Fruit fly (Drosophila melanogaster) whole organism, embryonic: ENCODE measurements around the gene CG10866.
A peak's percentile ranks its signal among the peaks of the same experiment; 100 is the strongest.

Experiments
- Abd-B ChIP-seq: fragments of 200-800 bp; sonication (Bioruptor generic); optimal IDR thresholded peaks from 2 replicates; lab custom pipeline; 2018; ENCODE audit warnings: missing biosample characterization, mild to moderate bottlenecking, missing genetic modification characterization, moderate library complexity
- Adf1 ChIP-seq: fragments of 200-800 bp; sonication (Bioruptor generic); IDR thresholded peaks from 2 replicates; pipeline ENCODE4 v1.3.6; 2022; ENCODE audit warnings: missing biosample characterization, missing genetic modification characterization
- Bgb ChIP-seq: fragments of 200-800 bp; sonication (Bioruptor generic); IDR thresholded peaks from 2 replicates; pipeline ENCODE4 v1.3.6; 2022; ENCODE audit warnings: missing biosample characterization, missing genetic modification characterization; ENCODE audit not compliant: partially characterized antibody
- CG10147 ChIP-seq: fragments of 200-800 bp; sonication (Bioruptor generic); optimal IDR thresholded peaks from 2 replicates; lab custom pipeline; 2019; ENCODE audit warnings: missing biosample characterization, mild to moderate bottlenecking, missing genetic modification characterization, moderate library complexity
- CG10267 ChIP-seq: fragments of 200-800 bp; sonication (Bioruptor generic); optimal IDR thresholded peaks from 2 replicates; lab custom pipeline; 2018; ENCODE audit warnings: missing biosample characterization, mild to moderate bottlenecking, missing genetic modification characterization, moderate library complexity
- CG10366 ChIP-seq: fragments of 200-800 bp; sonication (Bioruptor generic); IDR thresholded peaks from 2 replicates; pipeline ENCODE4 v1.3.6; 2022; ENCODE audit warnings: missing biosample characterization, missing genetic modification characterization
- CG10462 ChIP-seq: fragments of 200-800 bp; sonication (Bioruptor generic); optimal IDR thresholded peaks from 2 replicates; lab custom pipeline; 2016; ENCODE audit warnings: missing biosample characterization, missing genetic modification characterization
- CG11247 ChIP-seq: fragments of 200-800 bp; sonication (Bioruptor generic); IDR thresholded peaks from 2 replicates; pipeline ENCODE4 v1.3.6; 2022; ENCODE audit warnings: missing biosample characterization, missing genetic modification characterization
- CG11398 ChIP-seq: fragments of 200-800 bp; sonication (Bioruptor generic); optimal IDR thresholded peaks from 2 replicates; lab custom pipeline; 2016; ENCODE audit warnings: missing biosample characterization, missing genetic modification characterization
- CG12744 ChIP-seq: fragments of 200-800 bp; sonication (Bioruptor generic); optimal IDR thresholded peaks from 2 replicates; lab custom pipeline; 2016; ENCODE audit warnings: missing biosample characterization, missing genetic modification characterization
- CG14441 ChIP-seq: fragments of 200-800 bp; sonication (Bioruptor generic); IDR thresholded peaks from 2 replicates; pipeline ENCODE4 v1.3.6; 2022; ENCODE audit warnings: missing biosample characterization, missing genetic modification characterization
- CG15601 ChIP-seq: fragments of 200-800 bp; sonication (Bioruptor generic); optimal IDR thresholded peaks from 3 replicates; lab custom pipeline; 2019; ENCODE audit warnings: missing biosample characterization, mild to moderate bottlenecking, missing genetic modification characterization, moderate library complexity
- CG18011 ChIP-seq: fragments of 200-800 bp; sonication (Bioruptor generic); optimal IDR thresholded peaks from 2 replicates; lab custom pipeline; 2017; ENCODE audit warnings: missing biosample characterization, missing genetic modification characterization, mild to moderate bottlenecking, moderate library complexity, missing genotype
- CG2116 ChIP-seq: fragments of 200-800 bp; sonication (Bioruptor generic); optimal IDR thresholded peaks from 3 replicates; lab custom pipeline; 2018; ENCODE audit warnings: missing biosample characterization, mild to moderate bottlenecking, missing genetic modification characterization
- CG2678 ChIP-seq: fragments of 200-800 bp; sonication (Bioruptor generic); optimal IDR thresholded peaks from 3 replicates; lab custom pipeline; 2019; ENCODE audit warnings: missing biosample characterization, mild to moderate bottlenecking, missing genetic modification characterization, moderate library complexity
- CG2712 ChIP-seq: fragments of 200-800 bp; optimal IDR thresholded peaks from 3 replicates; lab custom pipeline; 2019; ENCODE audit warnings: missing biosample characterization, mild to moderate bottlenecking, missing genetic modification characterization, moderate library complexity
- CG34224 ChIP-seq: fragments of 200-800 bp; sonication (Bioruptor generic); IDR thresholded peaks from 3 replicates; pipeline ENCODE4 v1.3.6; 2022; ENCODE audit warnings: missing biosample characterization, missing genetic modification characterization; ENCODE audit not compliant: partially characterized antibody
- CG6791 ChIP-seq: fragments of 200-800 bp; sonication (Bioruptor generic); IDR thresholded peaks from 3 replicates; pipeline ENCODE4 v1.3.6; 2022; ENCODE audit warnings: missing biosample characterization, missing genetic modification characterization; ENCODE audit not compliant: partially characterized antibody
- Dll ChIP-seq: fragments of 200-800 bp; sonication (Bioruptor generic); IDR thresholded peaks from 4 replicates; pipeline ENCODE4 v1.3.6; 2022; ENCODE audit warnings: missing biosample characterization, missing genetic modification characterization; ENCODE audit not compliant: partially characterized antibody
- Ets65A ChIP-seq: fragments of 200-800 bp; sonication (Bioruptor generic); peaks from one replicate; lab custom pipeline; 2016; ENCODE audit warnings: missing biosample characterization, missing genetic modification characterization
- Ets97D ChIP-seq: fragments of 200-800 bp; sonication (Bioruptor generic); optimal IDR thresholded peaks from 3 replicates; lab custom pipeline; 2016; ENCODE audit warnings: missing biosample characterization, missing genetic modification characterization
- HLH4C ChIP-seq: fragments of 200-800 bp; sonication (Bioruptor generic); IDR thresholded peaks from 3 replicates; pipeline ENCODE4 v1.3.6; 2022; ENCODE audit warnings: missing biosample characterization, missing genetic modification characterization; ENCODE audit not compliant: partially characterized antibody
- Hmx ChIP-seq: fragments of 200-800 bp; sonication (Bioruptor generic); optimal IDR thresholded peaks from 2 replicates; lab custom pipeline; 2016; ENCODE audit warnings: missing biosample characterization, missing genetic modification characterization
- MESR4 ChIP-seq: fragments of 200-800 bp; sonication (Bioruptor generic); optimal IDR thresholded peaks from 2 replicates; lab custom pipeline; 2018; ENCODE audit warnings: missing biosample characterization, mild to moderate bottlenecking, missing genetic modification characterization, moderate library complexity
- Scr ChIP-seq: fragments of 200-800 bp; sonication (Bioruptor generic); IDR thresholded peaks from 2 replicates; pipeline ENCODE4 v1.3.6; 2022; ENCODE audit warnings: missing biosample characterization, missing genetic modification characterization; ENCODE audit not compliant: partially characterized antibody
- Stat92E ChIP-seq, 3 experiments: fragments of >200 bp in 2 of 3; fragments of 200-800 bp in 1 of 3; sonication (Bioruptor generic) in 1 of 3; optimal IDR thresholded peaks; 2 replicates each; lab custom pipeline; 2017 to 2019; ENCODE audit warnings: missing biosample characterization in 3 of 3, missing genetic modification characterization in 3 of 3, mild to moderate bottlenecking in 1 of 3, moderate library complexity in 1 of 3
- Vsx1 ChIP-seq: fragments of 200-800 bp; sonication (Bioruptor generic); optimal IDR thresholded peaks from 2 replicates; lab custom pipeline; 2017; ENCODE audit warnings: missing biosample characterization, mild to moderate bottlenecking, missing genetic modification characterization, missing genetic modification reagents
- amos ChIP-seq: fragments of 200-800 bp; sonication (Bioruptor generic); IDR thresholded peaks from 2 replicates; pipeline ENCODE4 v1.3.6; 2022; ENCODE audit warnings: missing biosample characterization, missing genetic modification characterization; ENCODE audit not compliant: partially characterized antibody
- crol ChIP-seq: fragments of 200-800 bp; sonication (Bioruptor generic); IDR thresholded peaks from 2 replicates; pipeline ENCODE4 v1.3.6; 2022; ENCODE audit warnings: missing biosample characterization, missing genetic modification characterization
- dpn ChIP-seq, 2 experiments: fragments of 200-800 bp; sonication (Bioruptor generic); optimal IDR thresholded peaks; 3 replicates each; lab custom pipeline; 2016; ENCODE audit warnings: missing biosample characterization in 2 of 2, missing genetic modification characterization in 2 of 2
- ewg ChIP-seq: fragments of 200-800 bp; sonication (Bioruptor generic); optimal IDR thresholded peaks from 3 replicates; lab custom pipeline; 2017; ENCODE audit warnings: mild to moderate bottlenecking, missing biosample characterization, missing genetic modification reagents, missing genetic modification characterization
- gcm2 ChIP-seq: fragments of 200-800 bp; sonication (Bioruptor generic); optimal IDR thresholded peaks from 2 replicates; lab custom pipeline; 2016; ENCODE audit warnings: missing biosample characterization, missing genetic modification characterization
- grau ChIP-seq: fragments of 200-800 bp; optimal IDR thresholded peaks from 3 replicates; lab custom pipeline; 2019; ENCODE audit warnings: missing biosample characterization, mild to moderate bottlenecking, missing genetic modification characterization, moderate library complexity
- gt ChIP-seq: fragments of 200-800 bp; sonication (Bioruptor generic); IDR thresholded peaks from 2 replicates; pipeline ENCODE4 v1.3.6; 2022; ENCODE audit warnings: missing biosample characterization, missing genetic modification characterization
- her ChIP-seq: fragments of 200-800 bp; sonication (Bioruptor generic); optimal IDR thresholded peaks from 2 replicates; lab custom pipeline; 2016; ENCODE audit warnings: missing biosample characterization, missing genetic modification characterization
- ind ChIP-seq: fragments of 200-800 bp; sonication (Bioruptor generic); optimal IDR thresholded peaks from 3 replicates; lab custom pipeline; 2016; ENCODE audit warnings: missing biosample characterization, missing genetic modification characterization
- inv ChIP-seq: fragments of 200-800 bp; sonication (Bioruptor generic); IDR thresholded peaks from 2 replicates; pipeline ENCODE4 v1.3.6; 2022; ENCODE audit warnings: missing biosample characterization, missing genetic modification characterization; ENCODE audit not compliant: partially characterized antibody
- lmd ChIP-seq: fragments of 200-800 bp; sonication (Bioruptor generic); IDR thresholded peaks from 2 replicates; pipeline ENCODE4 v1.3.6; 2022; ENCODE audit warnings: missing biosample characterization, missing genetic modification characterization
- nom ChIP-seq: fragments of 200-800 bp; sonication (Bioruptor generic); optimal IDR thresholded peaks from 2 replicates; lab custom pipeline; 2017; ENCODE audit warnings: missing biosample characterization, missing genetic modification characterization, mild to moderate bottlenecking, moderate library complexity, missing genetic modification reagents
- oc ChIP-seq: fragments of 200-800 bp; sonication (Bioruptor generic); optimal IDR thresholded peaks from 2 replicates; lab custom pipeline; 2018; ENCODE audit warnings: missing biosample characterization, mild to moderate bottlenecking, missing genetic modification characterization, moderate library complexity
- pho ChIP-seq: fragments of 200-800 bp; sonication (Bioruptor generic); optimal IDR thresholded peaks from 2 replicates; lab custom pipeline; 2016; ENCODE audit warnings: missing biosample characterization, missing genetic modification characterization
- pita ChIP-seq: fragments of 200-800 bp; sonication (Bioruptor generic); optimal IDR thresholded peaks from 2 replicates; lab custom pipeline; 2017; ENCODE audit warnings: missing biosample characterization, mild to moderate bottlenecking, missing genetic modification characterization
- ranshi ChIP-seq: fragments of 200-800 bp; sonication (Bioruptor generic); IDR thresholded peaks from 2 replicates; pipeline ENCODE4 v1.3.6; 2022; ENCODE audit warnings: missing biosample characterization, missing genetic modification characterization
- row ChIP-seq: fragments of 200-800 bp; sonication (Bioruptor generic); IDR thresholded peaks from 3 replicates; pipeline ENCODE4 v1.3.6; 2022; ENCODE audit warnings: missing biosample characterization, missing genetic modification characterization
- sens-2 ChIP-seq: fragments of 200-800 bp; sonication (Bioruptor generic); IDR thresholded peaks from 2 replicates; pipeline ENCODE4 v1.3.6; 2022; ENCODE audit warnings: missing biosample characterization, missing genetic modification characterization
- stc ChIP-seq: fragments of 200-800 bp; sonication (Bioruptor generic); IDR thresholded peaks from 2 replicates; pipeline ENCODE4 v1.3.6; 2022; ENCODE audit warnings: missing biosample characterization, missing genetic modification characterization
- unc-4 ChIP-seq: fragments of 200-800 bp; sonication (Bioruptor generic); IDR thresholded peaks from 2 replicates; pipeline ENCODE4 v1.3.6; 2022; ENCODE audit warnings: missing biosample characterization, missing genetic modification characterization; ENCODE audit not compliant: partially characterized antibody

Gene CG10866

dm6 chr3L:3908838-3909810 lies 28.7 kb downstream of the CG10866 start (continued):
- TF ChIP-seq Hmx (no peak), CG11398 (GFP tag; lab: Kevin White, UChicago) (no peak), Scr (GFP tag; lab: Robert Waterston, UW) (peak; percentile 55), CG11247 (GFP tag; lab: Robert Waterston, UW) (no peak), gt (GFP tag; lab: Robert Waterston, UW) (no peak), CG2712 (peak; percentile 40), Ets97D (peak; percentile 32), Vsx1 (GFP tag; lab: Kevin White, UChicago) (no peak), CG10147 (GFP tag; lab: Kevin White, UChicago) (no peak), oc (no peak), HLH4C (GFP tag; lab: Robert Waterston, UW) (peak; percentile 64; the same call in 2 of the 3 replicates), CG15601 (tag; lab: Kevin White, UChicago) (no peak), inv (GFP tag; lab: Robert Waterston, UW) (peak; percentile 45; the same call in 1 of the 2 replicates), ewg (no peak), CG34224 (GFP tag; lab: Robert Waterston, UW) (peak; percentile 68), nom (no peak), Bgb (GFP tag; lab: Robert Waterston, UW) (peak; percentile 65), CG10462 (GFP tag; lab: Kevin White, UChicago) (no peak), CG18011 (GFP tag; lab: Kevin White, UChicago) (no peak), amos (GFP tag; lab: Robert Waterston, UW) (peak; percentile 61; the same call in 1 of the 2 replicates), Abd-B (no peak), Stat92E (GFP tag; optimal IDR thresholded peaks at IDR 0.05; lab: Kevin White, UChicago) (no peak), crol (peak; percentile 93), MESR4 (GFP tag; lab: Kevin White, UChicago) (peak; percentile 79), unc-4 (GFP tag; lab: Robert Waterston, UW) (peak; percentile 62), her (GFP tag; lab: Kevin White, UChicago) (peak; percentile 99), CG6791 (GFP tag; lab: Robert Waterston, UW) (peak; percentile 60; the same call in 1 of the 3 replicates), sens-2 (GFP tag; lab: Robert Waterston, UW) (no peak), dpn (GFP tag; optimal IDR thresholded peaks at IDR 0.05; lab: Kevin White, UChicago) (peak in 1 of 2 experiments; percentile 18)

- no peak for TF ChIP-seq lmd (GFP tag; lab: Robert Waterston, UW)
- no peak for TF ChIP-seq CG12744
- TF ChIP-seq Ets65A (GFP tag; lab: Kevin White, UChicago), result no peak
- TF ChIP-seq ind, result no peak
- TF ChIP-seq CG2678 (tag; lab: Kevin White, UChicago), result no peak
- 0 out of 4 replicates have a peak, but pooled peaks have one; percentile 23 for TF ChIP-seq Dll (GFP tag; lab: Robert Waterston, UW)
- peak; percentile 34; the same call in 1 of the 2 replicates for TF ChIP-seq CG14441
- TF ChIP-seq pho (GFP tag; lab: Kevin White, UChicago), result no peak
- no peak for TF ChIP-seq pita (GFP tag; lab: Kevin White, UChicago)
- no peak for TF ChIP-seq gcm2
- peak; percentile 12; the same call in 1 of the 3 replicates for TF ChIP-seq row (GFP tag; lab: Robert Waterston, UW)
- no peak for TF ChIP-seq CG10147 (GFP tag; lab: Kevin White, UChicago)
- TF ChIP-seq CG2116 (GFP tag; lab: Kevin White, UChicago), result peak; percentile 31
- no peak for TF ChIP-seq grau (tag; lab: Kevin White, UChicago)
- TF ChIP-seq CG10267 (tag; lab: Kevin White, UChicago), result peak; percentile 14
- TF ChIP-seq CG10366 (GFP tag; lab: Robert Waterston, UW), result no peak
- no peak for TF ChIP-seq stc (GFP tag; lab: Robert Waterston, UW)
- TF ChIP-seq ranshi (GFP tag; lab: Robert Waterston, UW), result no peak
- TF ChIP-seq nom, result peak; percentile 13
- no peak for TF ChIP-seq Adf1
Observed at dm6 chr3L:3905111-3905510, 32.7 kb downstream of the CG10866 start, which contains the start of gene ida. TSS of gene ida (plus strand) at chr3L:3905344.
